Worm (Caenorhabditis elegans) whole organism, mixed stage, embryonic: ENCODE measurements around the gene str-227.

ENCODE experiments used
- M03D4.4 ChIP-seq: sonication (generic microtip); optimal IDR thresholded peaks from 2 replicates; lab custom pipeline; 2017; ENCODE audit warnings: mild to moderate bottlenecking, missing genetic modification characterization, missing compliant biosample characterization
- bed-3 ChIP-seq: fragments of 200-800 bp; sonication (Bioruptor generic); optimal IDR thresholded peaks from 3 replicates; lab custom pipeline; 2018; ENCODE audit warnings: mild to moderate bottlenecking, missing genetic modification characterization, moderate library complexity, missing compliant biosample characterization
- ceh-39 ChIP-seq: fragments of 150-350 bp; optimal IDR thresholded peaks from 2 replicates; lab custom pipeline; 2014; ENCODE audit warnings: missing biosample characterization, missing genetic modification characterization
- ceh-43 ChIP-seq: fragments of 200-800 bp; sonication (Bioruptor generic); optimal IDR thresholded peaks from 2 replicates; lab custom pipeline; 2018; ENCODE audit warnings: mild to moderate bottlenecking, missing genetic modification characterization, moderate library complexity, missing compliant biosample characterization
- ceh-83 ChIP-seq: fragments of 200-800 bp; sonication (Bioruptor generic); optimal IDR thresholded peaks from 2 replicates; lab custom pipeline; 2018; ENCODE audit warnings: mild to moderate bottlenecking, missing genetic modification characterization, missing compliant biosample characterization
- ces-1 ChIP-seq: fragments of 150-350 bp; optimal IDR thresholded peaks from 2 replicates; lab custom pipeline; 2014; ENCODE audit warnings: missing biosample characterization, missing genetic modification reagents, missing genetic modification characterization
- cnd-1 ChIP-seq: fragments of 200-800 bp; sonication (Bioruptor generic); optimal IDR thresholded peaks from 2 replicates; lab custom pipeline; 2018; ENCODE audit warnings: mild to moderate bottlenecking, missing genetic modification characterization, missing compliant biosample characterization
- drap-1 ChIP-seq: fragments of 200-800 bp; sonication (Bioruptor generic); optimal IDR thresholded peaks from 3 replicates; lab custom pipeline; 2018; ENCODE audit warnings: mild to moderate bottlenecking, missing genetic modification characterization, missing compliant biosample characterization
- elt-1 ChIP-seq: sonication (generic microtip); optimal IDR thresholded peaks from 2 replicates; lab custom pipeline; 2017; ENCODE audit warnings: missing genetic modification characterization, mild to moderate bottlenecking, missing compliant biosample characterization, antibody characterized with exemption, moderate library complexity, borderline replicate concordance; ENCODE audit not compliant: insufficient read depth
- elt-3 ChIP-seq: fragments of 150-350 bp; optimal IDR thresholded peaks from 2 replicates; lab custom pipeline; 2014; ENCODE audit warnings: missing biosample characterization, missing genetic modification characterization
- flh-1 ChIP-seq: fragments of 200-800 bp; sonication (Bioruptor generic); optimal IDR thresholded peaks from 2 replicates; lab custom pipeline; 2018; ENCODE audit warnings: mild to moderate bottlenecking, missing genetic modification characterization, moderate library complexity, missing compliant biosample characterization
- ham-2 ChIP-seq: fragments of 200-800 bp; sonication (Bioruptor generic); optimal IDR thresholded peaks from 2 replicates; lab custom pipeline; 2018; ENCODE audit warnings: mild to moderate bottlenecking, missing genetic modification characterization, missing compliant biosample characterization
- hlh-1 ChIP-seq: fragments of 150-350 bp; optimal IDR thresholded peaks from 2 replicates; lab custom pipeline; 2014; ENCODE audit warnings: missing biosample characterization, missing genetic modification reagents, missing genetic modification characterization
- lin-13 ChIP-seq: fragments of 150-350 bp; optimal IDR thresholded peaks from 2 replicates; lab custom pipeline; 2014; ENCODE audit warnings: missing biosample characterization, missing genetic modification characterization
- lin-32 ChIP-seq: fragments of 200-800 bp; sonication (Bioruptor generic); optimal IDR thresholded peaks from 2 replicates; lab custom pipeline; 2018; ENCODE audit warnings: mild to moderate bottlenecking, missing genetic modification characterization, missing compliant biosample characterization
- lsy-2 ChIP-seq: fragments of 150-350 bp; optimal IDR thresholded peaks from 2 replicates; lab custom pipeline; 2014; ENCODE audit warnings: missing biosample characterization, missing genetic modification characterization
- mab-5 ChIP-seq: fragments of 150-350 bp; optimal IDR thresholded peaks from 2 replicates; lab custom pipeline; 2014; ENCODE audit warnings: missing biosample characterization, missing genetic modification characterization
- mep-1 ChIP-seq: fragments of 150-350 bp; optimal IDR thresholded peaks from 2 replicates; lab custom pipeline; 2017; ENCODE audit warnings: missing biosample characterization, missing genetic modification reagents, missing genetic modification characterization, inconsistent platforms
- mls-2 ChIP-seq: sonication (generic microtip); optimal IDR thresholded peaks from 2 replicates; lab custom pipeline; 2016; ENCODE audit warnings: mild to moderate bottlenecking, missing genetic modification characterization, moderate library complexity, missing compliant biosample characterization
- nhr-12 ChIP-seq: fragments of 150-350 bp; optimal IDR thresholded peaks from 2 replicates; lab custom pipeline; 2014; ENCODE audit warnings: missing biosample characterization, missing genetic modification characterization
- nhr-2 ChIP-seq: fragments of 150-350 bp; optimal IDR thresholded peaks from 2 replicates; lab custom pipeline; 2014; ENCODE audit warnings: missing biosample characterization, missing genetic modification characterization
- nhr-28 ChIP-seq: fragments of 150-350 bp; optimal IDR thresholded peaks from 2 replicates; lab custom pipeline; 2014; ENCODE audit warnings: missing biosample characterization, missing genetic modification characterization
- nhr-76 ChIP-seq: sonication (generic microtip); optimal IDR thresholded peaks from 2 replicates; lab custom pipeline; 2017; ENCODE audit warnings: missing biosample characterization, missing genetic modification characterization
- pha-4 ChIP-seq: fragments of 150-350 bp; optimal IDR thresholded peaks from 2 replicates; lab custom pipeline; 2018; ENCODE audit warnings: missing biosample characterization, missing genetic modification reagents, missing genetic modification characterization
- sem-2 ChIP-seq: fragments of 200-800 bp; sonication (Bioruptor generic); optimal IDR thresholded peaks from 2 replicates; lab custom pipeline; 2018; ENCODE audit warnings: mild to moderate bottlenecking, missing genetic modification characterization, missing compliant biosample characterization
- snpc-4 ChIP-seq: fragments of 150-350 bp; optimal IDR thresholded peaks from 2 replicates; lab custom pipeline; 2014; ENCODE audit warnings: missing biosample characterization, missing genetic modification characterization
- sptf-1 ChIP-seq: sonication (generic microtip); optimal IDR thresholded peaks from 2 replicates; lab custom pipeline; 2017; ENCODE audit warnings: mild to moderate bottlenecking, missing genetic modification characterization, moderate library complexity, missing compliant biosample characterization
- tbx-8 ChIP-seq: fragments of 200-800 bp; sonication (Bioruptor generic); optimal IDR thresholded peaks from 2 replicates; lab custom pipeline; 2018; ENCODE audit warnings: mild to moderate bottlenecking, missing genetic modification characterization, moderate library complexity, missing compliant biosample characterization
- unc-39 ChIP-seq: fragments of 150-350 bp; optimal IDR thresholded peaks from 2 replicates; lab custom pipeline; 2014; ENCODE audit warnings: missing biosample characterization, missing genetic modification characterization
- unc-62 ChIP-seq: fragments of 150-350 bp; optimal IDR thresholded peaks from 2 replicates; lab custom pipeline; 2014; ENCODE audit warnings: missing biosample characterization, missing genetic modification reagents, missing genetic modification characterization
- zip-8 ChIP-seq: fragments of 150-350 bp; optimal IDR thresholded peaks from 2 replicates; lab custom pipeline; 2014; ENCODE audit warnings: missing biosample characterization, missing genetic modification characterization

Gene str-227

ce11 chrV:3517889-3518288 is at the start of gene str-227:
str-227 (plus strand) TSS chrV:3518189.
- TF ChIP-seq lsy-2 (tag; lab: Kevin White, UChicago) (no peak), sptf-1 (tag; lab: Kevin White, UChicago) (no peak), nhr-76 (tag; lab: Kevin White, UChicago) (no peak), drap-1 (GFP tag; lab: Kevin White, UChicago) (no peak), unc-39 (tag; lab: Kevin White, UChicago) (no peak), nhr-28 (tag; lab: Kevin White, UChicago) (no peak), ceh-83 (no peak), lin-32 (GFP tag; lab: Kevin White, UChicago) (no peak), tbx-8 (GFP tag; lab: Kevin White, UChicago) (no peak), nhr-2 (no peak), ceh-39 (tag; lab: Kevin White, UChicago) (no peak), elt-1 (no peak), mep-1 (no peak), flh-1 (no peak), unc-62 (GFP tag; lab: Kevin White, UChicago) (no peak), snpc-4 (tag; lab: Kevin White, UChicago) (no peak)

- TF ChIP-seq zip-8 (tag; lab: Kevin White, UChicago): no peak
- TF ChIP-seq bed-3 (GFP tag; lab: Kevin White, UChicago): no peak
- no peak for TF ChIP-seq nhr-2
- TF ChIP-seq lin-32 (GFP tag; lab: Kevin White, UChicago): no peak
These were observed 49.6 kb upstream of the str-227 start, which contains the start of gene gst-33 for ce11 chrV:3468436-3468835. gst-33 (minus strand) TSS chrV:3468562.

- TF ChIP-seq drap-1 (GFP tag; lab: Kevin White, UChicago) (no peak), pha-4 (tag; lab: Kevin White, UChicago) (no peak), unc-39 (tag; lab: Kevin White, UChicago) (no peak), ceh-39 (tag; lab: Kevin White, UChicago) (no peak), sem-2 (GFP tag; lab: Kevin White, UChicago) (no peak), ham-2 (GFP tag; lab: Kevin White, UChicago) (no peak), lin-13 (no peak), mls-2 (tag; lab: Kevin White, UChicago) (no peak), elt-3 (tag; lab: Kevin White, UChicago) (no peak), lin-32 (GFP tag; lab: Kevin White, UChicago) (no peak), zip-8 (tag; lab: Kevin White, UChicago) (no peak), lsy-2 (tag; lab: Kevin White, UChicago) (no peak), sptf-1 (tag; lab: Kevin White, UChicago) (no peak), nhr-28 (tag; lab: Kevin White, UChicago) (no peak), nhr-12 (no peak), tbx-8 (GFP tag; lab: Kevin White, UChicago) (no peak)
These were observed 47.2 kb upstream of the str-227 start, which contains the start of gene srbc-29 for ce11 chrV:3470782-3471181. srbc-29 (minus strand) TSS chrV:3470882.

- TF ChIP-seq mls-2 (tag; lab: Kevin White, UChicago) (no peak), nhr-76 (tag; lab: Kevin White, UChicago) (no peak), ceh-43 (GFP tag; lab: Kevin White, UChicago) (no peak), cnd-1 (no peak), tbx-8 (GFP tag; lab: Kevin White, UChicago) (no peak), drap-1 (GFP tag; lab: Kevin White, UChicago) (no peak), unc-62 (GFP tag; lab: Kevin White, UChicago) (no peak), elt-1 (no peak), bed-3 (GFP tag; lab: Kevin White, UChicago) (no peak), ces-1 (no peak), mab-5 (tag; lab: Kevin White, UChicago) (no peak), hlh-1 (no peak), mep-1 (no peak)
These were observed 43.0 kb upstream of the str-227 start, which contains the start of gene oac-2 for ce11 chrV:3475021-3475420. oac-2 (minus strand) TSS chrV:3475121.

ce11 chrV:3476228-3476627 is 41.8 kb upstream of the str-227 start:
- TF ChIP-seq unc-39 (tag; lab: Kevin White, UChicago) (no peak), nhr-76 (tag; lab: Kevin White, UChicago) (no peak), sptf-1 (tag; lab: Kevin White, UChicago) (no peak), ces-1 (no peak), ceh-83 (no peak), elt-1 (no peak), sem-2 (GFP tag; lab: Kevin White, UChicago) (no peak), lsy-2 (tag; lab: Kevin White, UChicago) (no peak), drap-1 (GFP tag; lab: Kevin White, UChicago) (no peak), M03D4.4 (tag; lab: Kevin White, UChicago) (no peak)
